Worm (Caenorhabditis elegans) whole organism, dauer: ENCODE results near the gene C44C10.15.

Experiments used
- unc-62 ChIP-seq: sonication (generic microtip); optimal IDR thresholded peaks from 2 replicates; lab custom pipeline; 2017; ENCODE audit warnings: missing biosample characterization, missing genetic modification reagents, missing genetic modification characterization

C44C10.15 gene

ce11 chrX:11711437-11712080 is 11.4 kb upstream of the C44C10.15 start:
- TF ChIP-seq unc-62 (GFP tag; lab: Kevin White, UChicago) = no peak

- TF ChIP-seq unc-62 (GFP tag; lab: Kevin White, UChicago) = no peak
Measured at ce11 chrX:11710229-11710628, 10.1 kb upstream of the C44C10.15 start, which contains the start of gene C44C10.11. Gene C44C10.11, minus strand, starts transcription at chrX:11710343.

ce11 chrX:11702236-11702635 is 2.1 kb upstream of the C44C10.15 start, which contains the start of gene C44C10.3:
Gene C44C10.3, plus strand, starts transcription at chrX:11702536.
- TF ChIP-seq unc-62 (GFP tag; lab: Kevin White, UChicago) = no peak

ce11 chrX:11696696-11697095 is 3.5 kb downstream of the C44C10.15 start, which contains the start of gene C44C10.12:
Gene C44C10.12, plus strand, starts transcription at chrX:11696996.
- TF ChIP-seq unc-62 (GFP tag; lab: Kevin White, UChicago) = no peak

ce11 chrX:11693092-11693491 is 7.1 kb downstream of the C44C10.15 start, which contains the start of gene smcl-1:
Gene smcl-1, plus strand, starts transcription at chrX:11693464.
- no peak for TF ChIP-seq unc-62 (GFP tag; lab: Kevin White, UChicago)

- TF ChIP-seq unc-62 (GFP tag; lab: Kevin White, UChicago) = no peak
Measured at ce11 chrX:11690014-11690591, 10.1 kb downstream of the C44C10.15 start, which contains the start of the genes C44C10.10 and C44C10.5. Gene C44C10.10, plus strand, starts transcription at chrX:11690314. Gene C44C10.5, plus strand, starts transcription at chrX:11690541.

ce11 chrX:11687836-11688319 is 12.3 kb downstream of the C44C10.15 start, which contains the start of gene C44C10.7:
Gene C44C10.7, minus strand, starts transcription at chrX:11688269.
- TF ChIP-seq unc-62 (GFP tag; lab: Kevin White, UChicago) = no peak

ce11 chrX:11684261-11684660 is 15.9 kb downstream of the C44C10.15 start, which contains the start of gene hnd-1:
Gene hnd-1, plus strand, starts transcription at chrX:11684561.
- TF ChIP-seq unc-62 (GFP tag; lab: Kevin White, UChicago) = no peak

ce11 chrX:11680851-11681250 is 19.3 kb downstream of the C44C10.15 start, which contains the start of gene T04F8.7:
Gene T04F8.7, minus strand, starts transcription at chrX:11680980.
- no peak for TF ChIP-seq unc-62 (GFP tag; lab: Kevin White, UChicago)

ce11 chrX:11679211-11679977 is 20.8 kb downstream of the C44C10.15 start:
- TF ChIP-seq unc-62 (GFP tag; lab: Kevin White, UChicago) = no peak

ce11 chrX:11675573-11675972 is 24.6 kb downstream of the C44C10.15 start:
- no peak for TF ChIP-seq unc-62 (GFP tag; lab: Kevin White, UChicago)

- TF ChIP-seq unc-62 (GFP tag; lab: Kevin White, UChicago) = no peak
Measured at ce11 chrX:11673063-11673759, 27.0 kb downstream of the C44C10.15 start.

ce11 chrX:11666545-11667177 is 33.5 kb downstream of the C44C10.15 start, which contains the start of gene noca-2:
Gene noca-2, plus strand, starts transcription at chrX:11667127.
- no peak for TF ChIP-seq unc-62 (GFP tag; lab: Kevin White, UChicago)

- TF ChIP-seq unc-62 (GFP tag; lab: Kevin White, UChicago) = no peak
Measured at ce11 chrX:11665522-11666017, 34.6 kb downstream of the C44C10.15 start.
